Worm (Caenorhabditis elegans) whole organism, L2 larva: ENCODE data around the gene wapl-1.

Experiments used
- C34F6.9 ChIP-seq: fragments of 150-350 bp; optimal IDR thresholded peaks from 2 replicates; lab custom pipeline; 2014; ENCODE audit warnings: missing biosample characterization, missing genetic modification characterization
- Y55F3AM.14 ChIP-seq: fragments of 200-800 bp; sonication (Bioruptor generic); optimal IDR thresholded peaks from 2 replicates; lab custom pipeline; 2018; ENCODE audit warnings: mild to moderate bottlenecking, missing genetic modification characterization, missing compliant biosample characterization
- ZK546.5 ChIP-seq: sonication (generic microtip); optimal IDR thresholded peaks from 2 replicates; lab custom pipeline; 2017; ENCODE audit warnings: missing biosample characterization, missing genetic modification characterization
- elt-3 ChIP-seq: sonication (generic microtip); optimal IDR thresholded peaks from 2 replicates; lab custom pipeline; 2017; ENCODE audit warnings: missing biosample characterization, missing genetic modification characterization
- lin-39 ChIP-seq: fragments of 150-350 bp; optimal IDR thresholded peaks from 2 replicates; lab custom pipeline; 2014; ENCODE audit warnings: missing biosample characterization, missing genetic modification reagents, missing genetic modification characterization
- nhr-12 ChIP-seq: fragments of 150-350 bp; optimal IDR thresholded peaks from 2 replicates; lab custom pipeline; 2014; ENCODE audit warnings: missing biosample characterization, missing genetic modification characterization
- nhr-25 ChIP-seq: fragments of 150-350 bp; sonication (generic microtip); optimal IDR thresholded peaks from 3 replicates; lab custom pipeline; 2014; ENCODE audit warnings: missing biosample characterization, missing genetic modification characterization
- sem-4 ChIP-seq: fragments of 150-350 bp; optimal IDR thresholded peaks from 2 replicates; lab custom pipeline; 2014; ENCODE audit warnings: missing biosample characterization, missing genetic modification reagents, missing genetic modification characterization
- unc-39 ChIP-seq: fragments of 150-350 bp; optimal IDR thresholded peaks from 2 replicates; lab custom pipeline; 2014; ENCODE audit warnings: missing biosample characterization, missing genetic modification characterization
- ztf-4 ChIP-seq: fragments of 150-350 bp; optimal IDR thresholded peaks from 2 replicates; lab custom pipeline; 2014; ENCODE audit warnings: missing biosample characterization, missing genetic modification characterization

DNA sequence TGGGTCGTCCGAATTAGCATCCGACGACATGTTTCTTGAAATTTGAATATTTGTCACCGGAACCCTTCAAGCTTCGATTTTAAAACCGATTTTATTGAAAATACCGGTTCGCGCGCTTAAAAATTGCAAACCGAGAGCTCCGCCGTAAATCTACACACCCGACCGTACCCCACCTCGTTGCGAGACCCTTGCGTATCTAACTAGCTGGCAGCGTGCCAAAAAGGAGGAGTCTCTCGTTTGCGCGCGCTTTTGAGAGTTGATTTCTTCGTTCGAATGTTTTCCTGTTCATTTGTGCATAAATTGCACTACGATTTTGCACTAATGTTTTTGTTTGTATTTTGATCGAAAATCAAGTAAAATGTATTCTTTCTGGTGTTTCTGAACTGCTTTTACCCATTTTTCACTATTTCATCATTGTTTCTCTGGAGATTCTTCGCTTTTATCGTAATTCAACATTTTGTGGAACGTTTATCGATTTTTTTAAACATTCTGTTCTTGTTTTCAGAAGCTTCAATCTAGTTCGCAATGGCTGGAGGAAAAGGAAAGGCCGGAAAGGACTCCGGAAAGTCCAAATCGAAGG, at the start of gene wapl-1, which contains the start of gene htz-1:
- TF ChIP-seq lin-39 (tag; lab: Kevin White, UChicago) (no peak), C34F6.9 (tag; lab: Kevin White, UChicago) (peak; percentile 98), elt-3 (tag; lab: Kevin White, UChicago) (no peak), unc-39 (tag; lab: Kevin White, UChicago) (no peak), Y55F3AM.14 (GFP tag; lab: Kevin White, UChicago) (peak; percentile 79), ZK546.5 (peak; percentile 99), nhr-25 (tag; lab: Kevin White, UChicago) (peak; percentile 95), nhr-12 (tag; lab: Kevin White, UChicago) (no peak), sem-4 (peak; percentile 94), ztf-4 (tag; lab: Kevin White, UChicago) (peak; percentile 96)
